Worm (Caenorhabditis elegans): ENCODE measurements around the gene R10D12.6.

R10D12.6 gene

DNA sequence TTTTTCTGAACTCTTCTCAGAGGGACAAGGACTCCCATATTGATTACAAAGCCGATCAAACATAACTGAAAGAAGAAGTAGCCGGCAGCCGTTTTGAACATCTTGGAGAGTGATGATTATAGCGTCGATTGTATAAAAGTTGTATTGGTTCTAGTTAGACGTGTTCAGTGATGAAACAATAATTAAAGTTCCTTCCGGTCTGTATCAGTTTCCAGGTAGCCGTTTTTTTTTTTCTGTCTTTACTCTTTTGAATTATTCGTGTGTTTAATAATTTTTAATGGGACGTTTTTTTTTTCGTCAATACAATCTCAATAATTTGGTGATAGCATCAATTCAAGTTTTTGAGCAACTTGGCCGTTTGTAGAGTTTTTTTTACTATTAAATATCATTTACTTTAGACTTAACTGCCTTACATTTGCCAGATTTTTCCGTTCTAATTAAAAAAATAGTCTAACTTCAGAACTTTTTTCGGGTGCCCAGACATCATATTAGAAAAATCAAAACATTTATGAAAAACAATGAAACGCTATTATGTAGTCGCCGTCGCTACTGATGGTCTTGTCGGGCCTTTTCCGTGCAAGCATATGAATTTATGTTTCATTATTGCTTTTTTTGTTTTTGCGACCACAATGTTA lies 2.6 kb upstream of the R10D12.6 start, which contains the start of the genes srx-10 and clec-226:
srx-10 (minus strand) TSS at position 101 of the 635 bp plus-strand sequence.
clec-226 (plus strand) TSS at position 585 of the 635 bp plus-strand sequence.
- no peak for TF ChIP-seq flt-1 (GFP tag; IDR thresholded peaks at IDR 0.05)
- no peak for TF ChIP-seq scrt-1 (GFP tag; IDR thresholded peaks at IDR 0.05)
- no peak for TF ChIP-seq B0310.2 (tag; optimal IDR thresholded peaks at IDR 0.05)
- TF ChIP-seq F13C5.2 (tag; optimal IDR thresholded peaks at IDR 0.05), result no peak
- TF ChIP-seq hnd-1 (tag; optimal IDR thresholded peaks at IDR 0.05), result no peak
- TF ChIP-seq tbx-37 (GFP tag; conservative IDR thresholded peaks at IDR 0.05), result no peak
- TF ChIP-seq sea-1 (GFP tag; conservative IDR thresholded peaks at IDR 0.05), result no peak
- TF ChIP-seq hmbx-1 (tag; optimal IDR thresholded peaks at IDR 0.05), result no peak
- no peak for TF ChIP-seq ceh-13 (GFP tag; optimal IDR thresholded peaks at IDR 0.05)
- no peak for TF ChIP-seq pes-1 (GFP tag; IDR thresholded peaks at IDR 0.05)
- TF ChIP-seq ama-1 (optimal IDR thresholded peaks at IDR 0.05), result no peak
- TF ChIP-seq ets-7 (tag; optimal IDR thresholded peaks at IDR 0.05), result no peak
- TF ChIP-seq hmg-4 (GFP tag; optimal IDR thresholded peaks at IDR 0.05), result no peak
- no peak for TF ChIP-seq ceh-36 (tag; optimal IDR thresholded peaks at IDR 0.05)
- no peak for TF ChIP-seq aly-1 (tag; optimal IDR thresholded peaks at IDR 0.05)
- no peak for TF ChIP-seq tbx-11 (GFP tag; IDR thresholded peaks at IDR 0.05)
- no peak for TF ChIP-seq tra-4 (tag; optimal IDR thresholded peaks at IDR 0.05)

DNA sequence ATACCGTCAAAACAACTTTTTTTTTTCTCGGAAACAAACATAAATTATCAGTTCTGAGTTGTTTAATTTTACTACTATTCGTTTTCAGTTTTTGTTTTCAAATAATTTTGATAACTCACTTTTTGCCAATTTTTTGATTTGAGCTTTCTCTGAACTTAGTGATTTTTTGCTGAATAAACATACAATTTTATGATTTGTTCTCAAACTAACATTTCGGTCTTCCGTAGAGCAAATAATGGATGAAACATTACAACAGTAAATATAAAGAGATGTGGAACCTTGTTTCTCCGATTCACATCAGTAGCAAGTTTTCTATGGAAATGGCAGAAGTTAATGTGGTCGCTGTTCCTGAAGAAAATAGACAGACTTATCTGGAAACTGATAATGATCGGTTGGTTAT lies 642 bp downstream of the R10D12.6 start, which contains the start of gene R10D12.7:
R10D12.7 (plus strand) TSS at position 301 of the 400 bp plus-strand sequence.
- TF ChIP-seq hmbx-1 (tag; optimal IDR thresholded peaks at IDR 0.05) (no peak), tbx-37 (GFP tag; conservative IDR thresholded peaks at IDR 0.05) (no peak), F13C5.2 (tag; optimal IDR thresholded peaks at IDR 0.05) (no peak), B0310.2 (tag; optimal IDR thresholded peaks at IDR 0.05) (no peak), aly-1 (tag; optimal IDR thresholded peaks at IDR 0.05) (no peak), hmg-4 (GFP tag; optimal IDR thresholded peaks at IDR 0.05) (no peak), ceh-36 (tag; optimal IDR thresholded peaks at IDR 0.05) (no peak), tra-4 (tag; optimal IDR thresholded peaks at IDR 0.05) (no peak)

DNA sequence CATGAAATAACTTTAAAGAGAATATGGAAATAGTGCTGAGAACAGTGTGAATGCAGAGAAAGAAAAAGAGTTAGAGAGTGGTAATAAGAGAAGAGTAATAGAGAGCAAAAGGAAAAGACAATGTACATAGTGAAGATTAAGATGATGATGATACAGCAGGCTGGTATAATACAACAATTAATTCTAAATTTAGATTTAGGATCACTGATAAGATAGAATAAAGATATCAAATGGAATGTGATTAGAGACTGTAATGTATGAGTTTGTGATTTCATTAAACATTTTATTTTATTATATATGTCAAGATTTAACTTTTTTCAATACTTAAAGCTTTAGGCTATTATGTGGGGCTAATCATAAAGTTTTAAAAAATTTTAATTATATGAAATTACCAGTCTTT lies 4.1 kb downstream of the R10D12.6 start, which contains the start of gene R10D12.8:
R10D12.8 (minus strand) TSS at position 101 of the 400 bp plus-strand sequence.
- no peak for TF ChIP-seq tbx-11 (GFP tag; IDR thresholded peaks at IDR 0.05)
- no peak for TF ChIP-seq pes-1 (GFP tag; IDR thresholded peaks at IDR 0.05)
- no peak for TF ChIP-seq hnd-1 (tag; optimal IDR thresholded peaks at IDR 0.05)
- no peak for TF ChIP-seq ceh-13 (GFP tag; optimal IDR thresholded peaks at IDR 0.05)
- no peak for TF ChIP-seq ama-1 (optimal IDR thresholded peaks at IDR 0.05)

DNA sequence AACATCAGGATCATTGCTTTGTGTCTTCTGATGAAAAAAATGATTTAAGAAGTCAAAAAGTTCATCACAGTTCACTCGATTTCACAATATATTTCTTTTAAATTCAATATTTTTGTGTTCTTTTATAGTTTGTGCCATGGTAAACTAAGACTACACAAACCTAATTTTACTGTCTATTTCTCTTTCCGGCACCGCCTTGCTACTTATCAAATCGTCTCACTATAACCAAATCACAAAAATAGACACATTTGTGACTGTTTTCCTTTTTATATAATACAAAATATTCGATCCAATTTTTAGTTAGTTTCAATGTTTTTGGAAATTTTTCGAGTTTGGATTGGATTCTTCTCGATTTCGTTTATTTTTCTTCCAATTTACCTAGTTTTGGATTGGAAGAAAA lies 4.9 kb downstream of the R10D12.6 start, which contains the start of gene swt-6:
swt-6 (plus strand) TSS at position 301 of the 400 bp plus-strand sequence.
- TF ChIP-seq F13C5.2 (tag; optimal IDR thresholded peaks at IDR 0.05), result no peak
- no peak for TF ChIP-seq ceh-36 (tag; optimal IDR thresholded peaks at IDR 0.05)
- TF ChIP-seq hnd-1 (tag; optimal IDR thresholded peaks at IDR 0.05), result no peak
- TF ChIP-seq hmg-4 (GFP tag; optimal IDR thresholded peaks at IDR 0.05), result no peak
- no peak for TF ChIP-seq ets-7 (tag; optimal IDR thresholded peaks at IDR 0.05)
- TF ChIP-seq tbx-37 (GFP tag; conservative IDR thresholded peaks at IDR 0.05), result no peak
- TF ChIP-seq ceh-13 (GFP tag; optimal IDR thresholded peaks at IDR 0.05), result no peak
- TF ChIP-seq tra-4 (tag; optimal IDR thresholded peaks at IDR 0.05), result no peak
- no peak for TF ChIP-seq pes-1 (GFP tag; IDR thresholded peaks at IDR 0.05)
- TF ChIP-seq hmbx-1 (tag; optimal IDR thresholded peaks at IDR 0.05), result no peak
- TF ChIP-seq sea-1 (GFP tag; conservative IDR thresholded peaks at IDR 0.05), result no peak
- TF ChIP-seq flt-1 (GFP tag; IDR thresholded peaks at IDR 0.05), result no peak

DNA sequence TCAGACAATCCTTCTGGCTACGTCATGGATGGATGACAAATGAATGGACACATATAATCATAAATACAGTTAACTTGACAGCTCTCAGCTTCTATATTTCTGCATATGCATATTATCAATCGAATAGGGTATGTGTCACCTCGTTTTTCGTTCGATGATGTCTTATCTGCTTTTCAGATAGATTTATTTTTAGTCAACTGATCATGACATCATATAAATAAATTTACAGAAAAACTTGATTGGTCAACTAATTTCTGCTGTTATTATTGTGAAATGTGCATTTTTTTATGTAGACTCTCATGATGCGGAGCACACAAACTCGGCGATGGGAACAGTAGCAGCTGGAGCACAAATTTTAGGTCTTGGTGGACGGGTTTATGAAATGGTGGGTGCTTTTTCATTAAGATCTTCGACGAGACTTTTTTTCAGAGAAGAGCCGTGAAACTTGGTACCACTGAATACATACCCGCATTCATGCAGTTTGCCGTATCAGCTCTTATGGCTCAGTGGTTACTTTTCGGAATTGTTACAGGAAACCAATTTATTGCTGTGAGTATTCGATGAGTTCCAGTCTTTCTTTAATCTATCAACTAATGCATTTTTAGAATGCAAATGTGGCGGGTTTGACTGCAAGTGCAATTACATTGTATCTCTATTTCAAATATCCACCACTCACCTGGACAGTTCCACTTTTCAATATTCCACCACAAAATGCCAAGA lies 6.4 kb downstream of the R10D12.6 start:
- TF ChIP-seq ceh-13 (GFP tag; optimal IDR thresholded peaks at IDR 0.05) (no peak), ceh-36 (tag; optimal IDR thresholded peaks at IDR 0.05) (no peak), sea-1 (GFP tag; conservative IDR thresholded peaks at IDR 0.05) (no peak), F13C5.2 (tag; optimal IDR thresholded peaks at IDR 0.05) (no peak), ets-7 (tag; optimal IDR thresholded peaks at IDR 0.05) (no peak), tbx-37 (GFP tag; conservative IDR thresholded peaks at IDR 0.05) (no peak)

DNA sequence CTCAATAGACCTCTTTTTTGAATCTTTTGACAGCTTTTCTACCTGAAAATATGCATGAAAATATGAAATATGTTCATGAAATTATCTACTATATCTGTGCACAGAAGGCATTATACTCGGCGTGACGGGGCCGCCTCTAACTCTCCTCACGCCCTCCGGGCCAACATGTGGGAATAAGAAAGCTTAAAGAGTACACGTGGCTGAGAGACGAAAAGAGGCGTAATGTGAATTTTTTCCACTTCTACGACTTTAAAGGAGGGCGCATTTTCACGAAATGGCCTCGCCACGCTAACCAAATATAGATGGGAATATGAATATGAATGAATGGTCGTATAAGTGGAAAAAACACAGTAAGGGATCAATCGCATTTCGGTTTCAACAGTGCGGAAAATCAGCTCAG lies 8.6 kb downstream of the R10D12.6 start:
- no peak for TF ChIP-seq F13C5.2 (tag; optimal IDR thresholded peaks at IDR 0.05)
- no peak for TF ChIP-seq hmg-4 (GFP tag; optimal IDR thresholded peaks at IDR 0.05)
- no peak for TF ChIP-seq ets-7 (tag; optimal IDR thresholded peaks at IDR 0.05)
- TF ChIP-seq ama-1 (optimal IDR thresholded peaks at IDR 0.05), result no peak
- TF ChIP-seq ceh-13 (GFP tag; optimal IDR thresholded peaks at IDR 0.05), result no peak
- TF ChIP-seq B0310.2 (tag; optimal IDR thresholded peaks at IDR 0.05), result no peak

DNA sequence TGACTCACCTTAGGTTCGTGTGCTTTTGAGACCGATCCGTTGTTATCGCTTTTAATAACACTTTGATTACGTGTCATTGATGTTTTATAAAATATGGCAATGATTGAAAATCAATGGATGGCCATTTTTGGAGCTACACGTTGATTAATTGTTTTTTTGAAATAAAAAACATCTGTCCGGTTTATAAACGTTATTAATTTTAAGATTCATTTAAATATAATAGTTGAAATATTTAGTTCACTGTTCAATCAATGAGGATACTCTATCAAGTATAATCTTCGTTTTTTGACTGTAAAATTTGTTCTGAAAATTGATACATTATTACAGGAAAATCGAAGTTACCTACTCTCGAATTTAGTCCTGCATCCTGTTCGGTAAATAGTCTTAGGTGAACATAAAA lies 9.1 kb downstream of the R10D12.6 start, which contains the start of gene R10D12.10:
R10D12.10 (minus strand) TSS at position 101 of the 400 bp plus-strand sequence.
- no peak for TF ChIP-seq tra-4 (tag; optimal IDR thresholded peaks at IDR 0.05)
- TF ChIP-seq hnd-1 (tag; optimal IDR thresholded peaks at IDR 0.05), result no peak
- TF ChIP-seq pes-1 (GFP tag; IDR thresholded peaks at IDR 0.05), result no peak
- no peak for TF ChIP-seq F13C5.2 (tag; optimal IDR thresholded peaks at IDR 0.05)
- TF ChIP-seq tbx-37 (GFP tag; conservative IDR thresholded peaks at IDR 0.05), result no peak
- no peak for TF ChIP-seq hmbx-1 (tag; optimal IDR thresholded peaks at IDR 0.05)

DNA sequence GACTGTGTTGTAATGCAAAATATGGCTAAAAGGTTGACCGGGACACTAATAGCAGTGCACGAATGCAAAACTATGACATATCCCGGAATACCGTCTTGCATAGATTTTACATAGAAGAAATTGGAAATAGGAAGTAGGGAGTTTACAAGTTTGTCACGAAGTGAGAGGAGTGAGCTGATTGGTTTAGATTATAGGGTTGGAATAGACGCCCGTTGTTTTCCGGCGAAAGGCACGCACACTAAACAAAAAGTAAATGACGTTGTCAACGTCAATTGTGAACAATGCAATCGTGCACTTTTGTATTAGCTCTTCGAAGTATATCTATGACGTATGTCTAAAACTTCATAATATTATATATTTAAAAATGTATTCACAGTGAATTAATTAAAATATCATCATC lies 11.8 kb downstream of the R10D12.6 start, which contains the start of gene srh-24:
srh-24 (minus strand) TSS at position 101 of the 400 bp plus-strand sequence.
- TF ChIP-seq F13C5.2 (tag; optimal IDR thresholded peaks at IDR 0.05) (no peak), hmbx-1 (tag; optimal IDR thresholded peaks at IDR 0.05) (no peak), ceh-36 (tag; optimal IDR thresholded peaks at IDR 0.05) (no peak), ets-7 (tag; optimal IDR thresholded peaks at IDR 0.05) (no peak), tra-4 (tag; optimal IDR thresholded peaks at IDR 0.05) (no peak), scrt-1 (GFP tag; IDR thresholded peaks at IDR 0.05) (no peak), B0310.2 (tag; optimal IDR thresholded peaks at IDR 0.05) (no peak), ceh-13 (GFP tag; optimal IDR thresholded peaks at IDR 0.05) (no peak), hmg-4 (GFP tag; optimal IDR thresholded peaks at IDR 0.05) (no peak), sea-1 (GFP tag; conservative IDR thresholded peaks at IDR 0.05) (no peak), hnd-1 (tag; optimal IDR thresholded peaks at IDR 0.05) (no peak), aly-1 (tag; optimal IDR thresholded peaks at IDR 0.05) (no peak), ama-1 (optimal IDR thresholded peaks at IDR 0.05) (no peak)

All from whole organism, early embryonic.